Worm (Caenorhabditis elegans) whole organism, L2 larva: Measurements from ENCODE around the gene sor-1.

Source experiments
- C34F6.9 ChIP-seq: fragments of 150-350 bp; optimal IDR thresholded peaks from 2 replicates; lab custom pipeline; 2014; ENCODE audit warnings: missing biosample characterization, missing genetic modification characterization
- Y55F3AM.14 ChIP-seq: fragments of 200-800 bp; sonication (Bioruptor generic); optimal IDR thresholded peaks from 2 replicates; lab custom pipeline; 2018; ENCODE audit warnings: mild to moderate bottlenecking, missing genetic modification characterization, missing compliant biosample characterization
- ZK546.5 ChIP-seq: sonication (generic microtip); optimal IDR thresholded peaks from 2 replicates; lab custom pipeline; 2017; ENCODE audit warnings: missing biosample characterization, missing genetic modification characterization
- alr-1 ChIP-seq: fragments of 150-350 bp; optimal IDR thresholded peaks from 2 replicates; lab custom pipeline; 2014; ENCODE audit warnings: missing biosample characterization, missing genetic modification characterization
- ama-1 ChIP-seq: fragments of 150-350 bp; optimal IDR thresholded peaks from 2 replicates; lab custom pipeline; 2018; ENCODE audit warnings: inconsistent platforms
- blmp-1 ChIP-seq: sonication (generic microtip); optimal IDR thresholded peaks from 2 replicates; lab custom pipeline; 2017; ENCODE audit warnings: missing genetic modification characterization, mild to moderate bottlenecking, missing compliant biosample characterization, antibody characterized with exemption, moderate library complexity; ENCODE audit not compliant: insufficient read depth
- ceh-82 ChIP-seq: fragments of 150-350 bp; optimal IDR thresholded peaks from 2 replicates; lab custom pipeline; 2014; ENCODE audit warnings: missing biosample characterization, missing genetic modification characterization
- dmd-4 ChIP-seq: sonication (generic microtip); optimal IDR thresholded peaks from 2 replicates; lab custom pipeline; 2017; ENCODE audit warnings: missing biosample characterization, missing genetic modification characterization
- egl-27 ChIP-seq: sonication (generic microtip); optimal IDR thresholded peaks from 3 replicates; lab custom pipeline; 2017; ENCODE audit warnings: missing biosample characterization, missing genetic modification reagents, missing genetic modification characterization
- elt-1 ChIP-seq: fragments of 150-350 bp; optimal IDR thresholded peaks from 2 replicates; lab custom pipeline; 2014; ENCODE audit warnings: missing biosample characterization, missing genetic modification characterization
- elt-3 ChIP-seq: sonication (generic microtip); optimal IDR thresholded peaks from 2 replicates; lab custom pipeline; 2017; ENCODE audit warnings: missing biosample characterization, missing genetic modification characterization
- fos-1 ChIP-seq: fragments of 150-350 bp; optimal IDR thresholded peaks from 2 replicates; lab custom pipeline; 2014; ENCODE audit warnings: missing biosample characterization, missing genetic modification characterization
- gmeb-1 ChIP-seq: fragments of 150-350 bp; optimal IDR thresholded peaks from 2 replicates; lab custom pipeline; 2014; ENCODE audit warnings: missing biosample characterization, missing genetic modification characterization
- lin-11 ChIP-seq: fragments of 150-350 bp; sonication (generic microtip); optimal IDR thresholded peaks from 2 replicates; lab custom pipeline; 2014; ENCODE audit warnings: missing biosample characterization, missing genetic modification characterization, inconsistent platforms, mixed read lengths
- lin-39 ChIP-seq: fragments of 150-350 bp; optimal IDR thresholded peaks from 2 replicates; lab custom pipeline; 2014; ENCODE audit warnings: missing biosample characterization, missing genetic modification reagents, missing genetic modification characterization
- lsy-2 ChIP-seq, 2 experiments: fragments of 150-350 bp in 1 of 2; sonication (generic microtip) in 1 of 2; optimal IDR thresholded peaks; 2 replicates each; lab custom pipeline; 2014 to 2017; ENCODE audit warnings: missing biosample characterization in 2 of 2, missing genetic modification characterization in 2 of 2
- mdl-1 ChIP-seq, 2 experiments: fragments of 150-350 bp in 1 of 2; sonication (generic microtip) in 1 of 2; optimal IDR thresholded peaks; 2 replicates each; lab custom pipeline; 2017; ENCODE audit warnings: missing biosample characterization in 2 of 2, missing genetic modification characterization in 2 of 2
- nhr-10 ChIP-seq: sonication (generic microtip); optimal IDR thresholded peaks from 2 replicates; lab custom pipeline; 2017; ENCODE audit warnings: missing biosample characterization, missing genetic modification characterization
- nhr-129 ChIP-seq: fragments of 150-350 bp; optimal IDR thresholded peaks from 2 replicates; lab custom pipeline; 2014; ENCODE audit warnings: missing biosample characterization, missing genetic modification characterization
- nhr-21 ChIP-seq: fragments of 150-350 bp; optimal IDR thresholded peaks from 2 replicates; lab custom pipeline; 2014; ENCODE audit warnings: missing biosample characterization, missing genetic modification characterization
- nhr-23 ChIP-seq: fragments of 150-350 bp; optimal IDR thresholded peaks from 2 replicates; lab custom pipeline; 2014; ENCODE audit warnings: missing biosample characterization, missing genetic modification reagents, missing genetic modification characterization
- nhr-237 ChIP-seq: fragments of 150-350 bp; optimal IDR thresholded peaks from 2 replicates; lab custom pipeline; 2014; ENCODE audit warnings: missing biosample characterization, missing genetic modification characterization
- nhr-6 ChIP-seq: fragments of 150-350 bp; optimal IDR thresholded peaks from 2 replicates; lab custom pipeline; 2014; ENCODE audit warnings: missing biosample characterization, missing genetic modification characterization
- peb-1 ChIP-seq: fragments of 150-350 bp; optimal IDR thresholded peaks from 2 replicates; lab custom pipeline; 2014; ENCODE audit warnings: missing biosample characterization, missing genetic modification characterization
- sem-4 ChIP-seq: fragments of 150-350 bp; optimal IDR thresholded peaks from 2 replicates; lab custom pipeline; 2014; ENCODE audit warnings: missing biosample characterization, missing genetic modification reagents, missing genetic modification characterization
- skn-1 ChIP-seq: sonication (generic microtip); optimal IDR thresholded peaks from 2 replicates; lab custom pipeline; 2017; ENCODE audit warnings: missing biosample characterization, missing genetic modification characterization
- sma-3 ChIP-seq: sonication (generic microtip); optimal IDR thresholded peaks from 2 replicates; lab custom pipeline; 2016; ENCODE audit warnings: missing genetic modification reagents, missing genetic modification characterization, missing compliant biosample characterization
- sma-9 ChIP-seq, 2 experiments: fragments of 150-350 bp in 1 of 2; sonication (generic microtip) in 1 of 2; optimal IDR thresholded peaks; 2 replicates each; lab custom pipeline; 2014 to 2016; ENCODE audit warnings: missing genetic modification characterization in 2 of 2, mild to moderate bottlenecking in 1 of 2, missing biosample characterization in 1 of 2, missing compliant biosample characterization in 1 of 2, missing genetic modification reagents in 1 of 2, moderate library complexity in 1 of 2
- snpc-4 ChIP-seq: fragments of 150-350 bp; optimal IDR thresholded peaks from 2 replicates; lab custom pipeline; 2014; ENCODE audit warnings: missing biosample characterization, missing genetic modification characterization
- unc-39 ChIP-seq: fragments of 150-350 bp; optimal IDR thresholded peaks from 2 replicates; lab custom pipeline; 2014; ENCODE audit warnings: missing biosample characterization, missing genetic modification characterization
- unc-55 ChIP-seq: fragments of 150-350 bp; sonication (generic microtip); optimal IDR thresholded peaks from 3 replicates; lab custom pipeline; 2014; ENCODE audit warnings: missing biosample characterization, missing genetic modification reagents, missing genetic modification characterization
- unc-62 ChIP-seq: fragments of 150-350 bp; optimal IDR thresholded peaks from 2 replicates; lab custom pipeline; 2014; ENCODE audit warnings: missing biosample characterization, missing genetic modification reagents, missing genetic modification characterization
- zag-1 ChIP-seq: fragments of 150-350 bp; optimal IDR thresholded peaks from 2 replicates; lab custom pipeline; 2014; ENCODE audit warnings: missing biosample characterization, missing genetic modification characterization
- ztf-1 ChIP-seq: fragments of 200-800 bp; sonication (Bioruptor generic); conservative IDR thresholded peaks from 2 replicates; pipeline ENCODE4 v1.3.6; 2022; ENCODE audit warnings: missing genetic modification characterization, missing compliant biosample characterization
- ztf-11 ChIP-seq: sonication (generic microtip); optimal IDR thresholded peaks from 2 replicates; lab custom pipeline; 2017; ENCODE audit warnings: missing biosample characterization, missing genetic modification characterization
- ztf-4 ChIP-seq: fragments of 150-350 bp; optimal IDR thresholded peaks from 2 replicates; lab custom pipeline; 2014; ENCODE audit warnings: missing biosample characterization, missing genetic modification characterization

The sor-1 gene

ce11 chrIII:8400478-8400877 is 17.5 kb upstream of the sor-1 start (continued):
- TF ChIP-seq skn-1 (tag; lab: Kevin White, UChicago) (peak; percentile 62), ceh-82 (tag; lab: Kevin White, UChicago) (no peak), zag-1 (tag; lab: Kevin White, UChicago) (no peak), ama-1 (lab: Kevin White, UChicago) (no peak), ztf-4 (tag; lab: Kevin White, UChicago) (no peak), nhr-6 (tag; lab: Kevin White, UChicago) (no peak), nhr-21 (tag; lab: Kevin White, UChicago) (no peak), C34F6.9 (tag; lab: Kevin White, UChicago) (no peak), alr-1 (tag; lab: Kevin White, UChicago) (no peak), ztf-11 (tag; lab: Kevin White, UChicago) (no peak), unc-55 (GFP tag; lab: Kevin White, UChicago) (no peak), sma-3 (no peak), nhr-10 (tag; lab: Kevin White, UChicago) (no peak), unc-39 (tag; lab: Kevin White, UChicago) (no peak), nhr-23 (tag; lab: Kevin White, UChicago) (no peak), snpc-4 (tag; lab: Kevin White, UChicago) (no peak), sem-4 (no peak), peb-1 (tag; lab: Kevin White, UChicago) (no peak), lin-39 (no peak), ztf-1 (no peak), gmeb-1 (peak; percentile 43), sma-9 (GFP tag; optimal IDR thresholded peaks at IDR 0.05; lab: Kevin White, UChicago) (peak; percentile 94), sma-9 (tag; optimal IDR thresholded peaks at IDR 0.05; lab: Kevin White, UChicago) (no peak)
- TF ChIP-seq, all 48 proteins: peak for 8

DNA sequence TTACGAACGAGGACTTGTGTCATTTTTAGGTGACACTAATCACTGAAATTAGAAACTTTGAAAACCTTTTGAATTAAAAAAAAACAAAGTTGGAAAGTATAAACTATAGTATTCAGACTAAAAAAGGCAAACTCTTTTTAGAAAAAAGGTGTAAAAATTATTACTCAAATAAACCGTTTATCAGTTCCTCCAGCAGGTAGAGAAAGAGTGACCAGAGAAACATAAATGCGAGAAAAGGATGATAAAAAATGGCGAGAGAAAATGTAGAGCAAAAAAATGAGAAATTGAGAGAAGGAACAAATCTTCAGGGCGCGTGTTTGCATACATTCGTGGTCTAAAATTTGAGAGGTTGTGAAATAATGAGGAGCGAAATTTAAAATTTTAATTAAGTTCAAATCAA is 16.1 kb upstream of the sor-1 start, which contains the start of gene lap-1:
lap-1 (minus strand) TSS at position 42 of the 400 bp plus-strand sequence.
- peak; percentile 63 for TF ChIP-seq fos-1
- TF ChIP-seq elt-3 (tag; lab: Kevin White, UChicago) = no peak
- TF ChIP-seq zag-1 (tag; lab: Kevin White, UChicago) = no peak
- no peak for TF ChIP-seq ZK546.5 (tag; lab: Kevin White, UChicago)
- TF ChIP-seq snpc-4 (tag; lab: Kevin White, UChicago) = no peak
- TF ChIP-seq unc-55 (GFP tag; lab: Kevin White, UChicago) = no peak
- TF ChIP-seq skn-1 (tag; lab: Kevin White, UChicago) = peak; percentile 40
- no peak for TF ChIP-seq unc-62 (GFP tag; lab: Kevin White, UChicago)
- no peak for TF ChIP-seq egl-27 (tag; lab: Kevin White, UChicago)
- no peak for TF ChIP-seq alr-1 (tag; lab: Kevin White, UChicago)

- TF ChIP-seq blmp-1 (tag; lab: Kevin White, UChicago) (no peak), nhr-23 (tag; lab: Kevin White, UChicago) (no peak), ztf-11 (tag; lab: Kevin White, UChicago) (no peak), nhr-129 (tag; lab: Kevin White, UChicago) (no peak)
Measured at ce11 chrIII:8402633-8403032, 15.3 kb upstream of the sor-1 start.

DNA sequence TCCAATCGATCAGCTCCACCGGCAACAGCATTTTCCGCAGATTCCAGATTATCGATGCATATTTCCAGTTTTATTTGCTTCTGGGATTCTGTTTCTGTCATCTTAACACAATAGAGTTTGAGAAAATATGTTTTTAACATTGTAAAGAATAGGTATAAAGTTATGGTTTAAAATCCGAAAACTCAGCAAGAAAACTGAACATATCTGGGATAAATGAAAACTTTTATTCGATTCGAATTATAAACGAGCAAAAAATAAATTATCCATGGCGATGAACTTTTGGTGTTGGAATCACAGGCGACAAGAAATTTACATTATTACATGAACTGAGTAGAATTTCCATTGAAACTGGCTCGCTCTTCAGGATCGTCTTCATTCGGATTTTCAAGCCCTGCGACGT is 14.5 kb upstream of the sor-1 start, which contains the start of gene cutc-1:
cutc-1 (minus strand) TSS at position 101 of the 400 bp plus-strand sequence.
- no peak for TF ChIP-seq elt-1

DNA sequence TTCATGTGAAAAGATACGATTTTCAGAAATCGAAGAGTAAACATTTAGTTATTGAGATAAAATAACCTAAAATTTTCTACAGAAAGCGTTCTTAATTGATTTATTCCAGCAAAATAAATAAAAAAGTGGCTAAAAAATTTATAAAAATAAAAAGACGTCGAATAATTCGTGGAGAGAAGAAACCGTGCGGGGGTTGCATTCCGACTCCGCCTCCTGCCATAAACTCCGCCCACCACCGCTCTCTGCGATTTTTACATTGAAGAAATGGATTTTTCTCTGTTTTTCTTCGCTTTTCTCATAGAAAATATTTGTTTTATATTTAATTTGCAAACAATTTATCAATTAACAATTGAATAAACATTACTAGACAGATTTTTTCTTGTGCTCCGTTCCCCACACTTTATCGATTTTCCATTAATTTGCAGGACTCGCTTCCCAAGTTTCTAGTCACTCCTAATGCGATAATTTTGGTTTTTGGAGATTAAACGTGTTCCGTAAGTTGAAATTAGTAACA is 12.5 kb upstream of the sor-1 start, which contains the start of the genes ubxn-4 and cyy-1:
ubxn-4 (minus strand) TSS at position 114 of the 514 bp plus-strand sequence.
cyy-1 (plus strand) TSS at position 426 of the 514 bp plus-strand sequence.
- TF ChIP-seq unc-55 (GFP tag; lab: Kevin White, UChicago) (peak; percentile 38), lsy-2 (tag; optimal IDR thresholded peaks at IDR 0.05; lab: Kevin White, UChicago) (peak in 1 of 2 experiments; percentile 11), skn-1 (tag; lab: Kevin White, UChicago) (no peak), elt-3 (tag; lab: Kevin White, UChicago) (no peak)

ce11 chrIII:8409166-8409565 is 8.8 kb upstream of the sor-1 start, which contains the start of gene ZK353.9:
TSS of gene ZK353.9 (plus strand) at chrIII:8409496.
- no peak for TF ChIP-seq dmd-4 (tag; lab: Kevin White, UChicago)
- TF ChIP-seq elt-3 (tag; lab: Kevin White, UChicago) = no peak
- TF ChIP-seq unc-62 (GFP tag; lab: Kevin White, UChicago) = no peak
- no peak for TF ChIP-seq ztf-1
- TF ChIP-seq nhr-21 (tag; lab: Kevin White, UChicago) = no peak
- TF ChIP-seq nhr-129 (tag; lab: Kevin White, UChicago) = no peak
- TF ChIP-seq zag-1 (tag; lab: Kevin White, UChicago) = no peak
- TF ChIP-seq nhr-237 = no peak
- TF ChIP-seq lsy-2 (tag; optimal IDR thresholded peaks at IDR 0.05; lab: Kevin White, UChicago) = no peak
- TF ChIP-seq ceh-82 (tag; lab: Kevin White, UChicago) = no peak
- no peak for TF ChIP-seq ztf-4 (tag; lab: Kevin White, UChicago)
- no peak for TF ChIP-seq lin-11 (tag; lab: Kevin White, UChicago)
- TF ChIP-seq fos-1 = no peak
- no peak for TF ChIP-seq Y55F3AM.14
- TF ChIP-seq mdl-1 (tag; optimal IDR thresholded peaks at IDR 0.05; lab: Kevin White, UChicago) = no peak
- no peak for TF ChIP-seq sma-3
- no peak for TF ChIP-seq unc-55 (GFP tag; lab: Kevin White, UChicago)
- no peak for TF ChIP-seq lin-39
- TF ChIP-seq gmeb-1 = no peak
